Fruit fly (Drosophila melanogaster): ENCODE results near the gene CG3078.

- TF ChIP-seq salr (GFP tag; optimal IDR thresholded peaks at IDR 0.05) (no peak), CG16779 (tag; optimal IDR thresholded peaks at IDR 0.05) (no peak), Eip93F (GFP tag; optimal IDR thresholded peaks at IDR 0.05) (no peak), CG15336 (GFP tag; IDR thresholded peaks at IDR 0.05) (0 out of 2 replicates have a peak, but pooled peaks have one; percentile 17), CG6854 (GFP tag; optimal IDR thresholded peaks at IDR 0.05) (no peak)
Observed at dm6 chrX:2225138-2225537, 34.5 kb downstream of the CG3078 start, which contains the start of gene pcx.
